Fruit fly (Drosophila melanogaster) whole organism, embryonic: ENCODE measurements around the gene pkaap.
A peak's percentile ranks its signal among the peaks of the same experiment; 100 is the strongest.

ENCODE experiments used
- BtbVII ChIP-seq: fragments of 200-800 bp; sonication (Bioruptor generic); optimal IDR thresholded peaks from 3 replicates; lab custom pipeline; 2017; ENCODE audit warnings: missing biosample characterization, mild to moderate bottlenecking, missing genetic modification characterization
- CG10209 ChIP-seq: fragments of 200-800 bp; sonication (Bioruptor generic); optimal IDR thresholded peaks from 3 replicates; lab custom pipeline; 2017; ENCODE audit warnings: missing biosample characterization, mild to moderate bottlenecking, missing genetic modification characterization, missing genetic modification reagents
- CG10274 ChIP-seq: fragments of 200-800 bp; sonication (Bioruptor generic); optimal IDR thresholded peaks from 3 replicates; lab custom pipeline; 2017; ENCODE audit warnings: missing biosample characterization, mild to moderate bottlenecking, missing genetic modification characterization
- CG10959 ChIP-seq: fragments of 200-800 bp; sonication (Bioruptor generic); IDR thresholded peaks from 2 replicates; pipeline ENCODE4 v1.3.6; 2022; ENCODE audit warnings: missing biosample characterization, missing genetic modification characterization
- CG1233 ChIP-seq: fragments of 200-800 bp; sonication (Bioruptor generic); optimal IDR thresholded peaks from 4 replicates; lab custom pipeline; 2018; ENCODE audit warnings: missing biosample characterization, mild to moderate bottlenecking, missing genetic modification characterization
- CG14710 ChIP-seq: fragments of 200-800 bp; sonication (Bioruptor generic); optimal IDR thresholded peaks from 3 replicates; lab custom pipeline; 2019; ENCODE audit warnings: missing biosample characterization, mild to moderate bottlenecking, missing genetic modification characterization, moderate library complexity
- CG1792 ChIP-seq: fragments of 200-800 bp; sonication (Bioruptor generic); optimal IDR thresholded peaks from 2 replicates; lab custom pipeline; 2016; ENCODE audit warnings: missing biosample characterization, missing genetic modification characterization
- CG18599 ChIP-seq: fragments of 200-800 bp; sonication (Bioruptor generic); optimal IDR thresholded peaks from 3 replicates; lab custom pipeline; 2017; ENCODE audit warnings: missing biosample characterization, missing genetic modification characterization, mild to moderate bottlenecking, moderate library complexity, missing genetic modification reagents
- CG2202 ChIP-seq: fragments of 200-800 bp; sonication (Bioruptor generic); optimal IDR thresholded peaks from 2 replicates; lab custom pipeline; 2018; ENCODE audit warnings: missing biosample characterization, mild to moderate bottlenecking, missing genetic modification characterization
- CG33213 ChIP-seq: fragments of 200-800 bp; sonication (Bioruptor generic); optimal IDR thresholded peaks from 3 replicates; lab custom pipeline; 2016; ENCODE audit warnings: missing biosample characterization, missing genetic modification characterization
- CG7928 ChIP-seq: fragments of 200-800 bp; sonication (Bioruptor generic); optimal IDR thresholded peaks from 2 replicates; lab custom pipeline; 2017; ENCODE audit warnings: missing biosample characterization, mild to moderate bottlenecking, missing genetic modification characterization
- CG9609 ChIP-seq: fragments of 200-800 bp; sonication (Bioruptor generic); optimal IDR thresholded peaks from 3 replicates; lab custom pipeline; 2016; ENCODE audit warnings: missing biosample characterization, missing genetic modification characterization
- Dad ChIP-seq: fragments of 200-800 bp; sonication (Bioruptor generic); optimal IDR thresholded peaks from 3 replicates; lab custom pipeline; 2016; ENCODE audit warnings: missing biosample characterization, missing genetic modification characterization
- Deaf1 ChIP-seq: fragments of 200-800 bp; optimal IDR thresholded peaks from 3 replicates; lab custom pipeline; 2019; ENCODE audit warnings: missing biosample characterization, mild to moderate bottlenecking, missing genetic modification characterization, moderate library complexity
- Dp ChIP-seq: fragments of 200-800 bp; sonication (Bioruptor generic); optimal IDR thresholded peaks from 2 replicates; lab custom pipeline; 2018; ENCODE audit warnings: missing biosample characterization, mild to moderate bottlenecking, missing genetic modification characterization, moderate library complexity
- Eip74EF ChIP-seq, 2 experiments: fragments of 200-800 bp in 1 of 2; fragments of >200 bp in 1 of 2; sonication (Bioruptor generic) in 1 of 2; optimal IDR thresholded peaks; 2 replicates each; lab custom pipeline; 2017 to 2019; ENCODE audit warnings: missing biosample characterization in 2 of 2, missing genetic modification characterization in 2 of 2, mild to moderate bottlenecking in 1 of 2, moderate library complexity in 1 of 2
- HHEX ChIP-seq: fragments of 200-800 bp; sonication (Bioruptor generic); optimal IDR thresholded peaks from 3 replicates; lab custom pipeline; 2017; ENCODE audit warnings: missing biosample characterization, mild to moderate bottlenecking, missing genetic modification characterization, missing genetic modification reagents
- Hand ChIP-seq: fragments of 200-800 bp; sonication (Bioruptor generic); optimal IDR thresholded peaks from 2 replicates; lab custom pipeline; 2017; ENCODE audit warnings: mild to moderate bottlenecking, missing biosample characterization, missing genetic modification reagents, missing genetic modification characterization
- Hr78 ChIP-seq, 2 experiments: fragments of 200-800 bp in 1 of 2; fragments of >200 bp in 1 of 2; sonication (Bioruptor generic) in 1 of 2; optimal IDR thresholded peaks; 2 replicates each; lab custom pipeline; 2017 to 2019; ENCODE audit warnings: missing biosample characterization in 2 of 2, missing genetic modification characterization in 2 of 2, mild to moderate bottlenecking in 1 of 2, moderate library complexity in 1 of 2
- Myb ChIP-seq: fragments of 200-800 bp; sonication (Bioruptor generic); optimal IDR thresholded peaks from 2 replicates; lab custom pipeline; 2016; ENCODE audit warnings: missing biosample characterization, missing genetic modification characterization
- Nf-YB ChIP-seq: fragments of 200-800 bp; sonication (Bioruptor generic); optimal IDR thresholded peaks from 3 replicates; lab custom pipeline; 2019; ENCODE audit warnings: missing biosample characterization, mild to moderate bottlenecking, missing genetic modification characterization, moderate library complexity
- Tbp ChIP-seq: fragments of >200 bp; optimal IDR thresholded peaks from 2 replicates; lab custom pipeline; 2018; ENCODE audit warnings: missing biosample characterization, missing genetic modification characterization
- YL-1 ChIP-seq: fragments of 200-800 bp; sonication (Bioruptor generic); optimal IDR thresholded peaks from 3 replicates; lab custom pipeline; 2017; ENCODE audit warnings: missing biosample characterization, mild to moderate bottlenecking, missing genetic modification characterization
- al ChIP-seq: fragments of 200-800 bp; sonication (Bioruptor generic); IDR thresholded peaks from 2 replicates; pipeline ENCODE4 v1.3.6; 2022; ENCODE audit warnings: missing biosample characterization, missing genetic modification characterization
- da ChIP-seq: fragments of 200-800 bp; sonication (Bioruptor generic); optimal IDR thresholded peaks from 2 replicates; lab custom pipeline; 2016; ENCODE audit warnings: missing biosample characterization, missing genetic modification characterization
- dpn ChIP-seq, 2 experiments: fragments of 200-800 bp; sonication (Bioruptor generic); optimal IDR thresholded peaks; 3 replicates each; lab custom pipeline; 2016; ENCODE audit warnings: missing biosample characterization in 2 of 2, missing genetic modification characterization in 2 of 2
- kah ChIP-seq: fragments of 200-800 bp; sonication (Bioruptor generic); optimal IDR thresholded peaks from 2 replicates; lab custom pipeline; 2018; ENCODE audit warnings: missing biosample characterization, mild to moderate bottlenecking, missing genetic modification characterization
- lbe ChIP-seq: fragments of 200-800 bp; sonication (Bioruptor generic); optimal IDR thresholded peaks from 2 replicates; lab custom pipeline; 2016; ENCODE audit warnings: missing biosample characterization, mild to moderate bottlenecking, missing genetic modification characterization
- odd ChIP-seq: fragments of 200-800 bp; sonication (Bioruptor generic); optimal IDR thresholded peaks from 2 replicates; lab custom pipeline; 2017; ENCODE audit warnings: missing biosample characterization, mild to moderate bottlenecking, missing genetic modification characterization
- pb ChIP-seq: fragments of 200-800 bp; sonication (Bioruptor generic); optimal IDR thresholded peaks from 3 replicates; lab custom pipeline; 2016; ENCODE audit warnings: missing biosample characterization, missing genetic modification characterization
- psq ChIP-seq: fragments of 200-800 bp; sonication (Bioruptor generic); optimal IDR thresholded peaks from 2 replicates; lab custom pipeline; 2017; ENCODE audit warnings: missing biosample characterization, missing genetic modification characterization
- ranshi ChIP-seq: fragments of 200-800 bp; sonication (Bioruptor generic); IDR thresholded peaks from 2 replicates; pipeline ENCODE4 v1.3.6; 2022; ENCODE audit warnings: missing biosample characterization, missing genetic modification characterization
- scrt ChIP-seq: fragments of 200-800 bp; sonication (Bioruptor generic); optimal IDR thresholded peaks from 2 replicates; lab custom pipeline; 2018; ENCODE audit warnings: missing biosample characterization, mild to moderate bottlenecking, missing genetic modification characterization, moderate library complexity
- stwl ChIP-seq: fragments of 200-800 bp; sonication (Bioruptor generic); optimal IDR thresholded peaks from 3 replicates; lab custom pipeline; 2018; ENCODE audit warnings: missing biosample characterization, mild to moderate bottlenecking, missing genetic modification characterization, moderate library complexity
- trh ChIP-seq: fragments of 200-800 bp; sonication (Bioruptor generic); optimal IDR thresholded peaks from 2 replicates; lab custom pipeline; 2016; ENCODE audit warnings: missing biosample characterization, missing genetic modification characterization
- tup ChIP-seq: fragments of 200-800 bp; sonication (Bioruptor generic); optimal IDR thresholded peaks from 2 replicates; lab custom pipeline; 2016; ENCODE audit warnings: missing biosample characterization, mild to moderate bottlenecking, missing genetic modification characterization, moderate library complexity

pkaap gene

DNA sequence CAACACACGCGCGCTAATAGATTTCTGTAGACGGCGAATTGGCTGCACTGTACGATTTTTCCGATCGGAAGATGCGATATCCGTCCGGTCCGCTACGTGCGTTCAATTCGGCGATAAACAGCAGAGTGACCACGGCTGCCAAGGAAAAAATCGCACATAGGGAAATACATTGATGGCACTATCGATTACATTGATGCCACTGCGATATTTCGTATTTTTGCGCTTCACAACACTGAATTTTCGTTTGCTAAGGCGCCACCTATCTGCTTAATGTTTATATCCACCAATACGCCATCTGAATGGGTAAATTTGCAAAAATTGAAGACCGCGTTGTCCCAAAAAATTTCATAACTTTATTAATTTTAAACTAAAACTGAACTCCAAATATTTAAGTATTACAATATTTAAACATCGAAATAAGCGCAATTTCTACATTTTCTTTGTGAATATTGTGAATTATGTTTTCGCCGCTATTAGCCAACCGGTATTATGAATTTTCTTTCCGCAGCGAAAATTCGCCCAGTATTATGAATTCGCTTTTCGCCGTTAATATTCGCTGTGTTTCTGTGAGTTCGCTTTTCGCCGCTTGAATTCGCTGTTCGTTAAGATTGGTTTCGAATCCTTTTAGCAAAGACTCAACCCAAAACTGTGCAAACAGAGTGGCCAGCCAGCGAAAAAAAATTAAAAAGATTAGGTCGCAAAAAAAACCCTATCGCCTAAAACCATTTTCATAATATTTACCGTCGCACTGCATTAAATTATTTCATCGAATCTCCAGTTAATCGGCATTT lies at the start of gene pkaap, which contains the start of gene crp (continued):
- no peak for TF ChIP-seq Nf-YB (GFP tag; lab: Kevin White, UChicago)
- no peak for TF ChIP-seq CG10274 (GFP tag; lab: Kevin White, UChicago)
- TF ChIP-seq Dad, result peak; percentile 87
- peak; percentile 54 for TF ChIP-seq pb (GFP tag; lab: Kevin White, UChicago)
- TF ChIP-seq CG33213 (GFP tag; lab: Kevin White, UChicago), result peak; percentile 95
- TF ChIP-seq YL-1, result peak; percentile 75
- TF ChIP-seq scrt, result peak; percentile 63
- TF ChIP-seq da (GFP tag; lab: Kevin White, UChicago), result peak; percentile 65
- TF ChIP-seq CG18599, result peak; percentile 78
- TF ChIP-seq lbe (GFP tag; lab: Kevin White, UChicago), result peak; percentile 90
- TF ChIP-seq HHEX, result peak; percentile 75
- TF ChIP-seq Tbp (GFP tag; lab: Kevin White, UChicago), result peak; percentile 37
- TF ChIP-seq CG9609 (GFP tag; lab: Kevin White, UChicago), result peak; percentile 75
- TF ChIP-seq Hand (GFP tag; lab: Kevin White, UChicago), result peak; percentile 64
- peak; percentile 35 for TF ChIP-seq CG7928 (GFP tag; lab: Kevin White, UChicago)
- peak; percentile 12 for TF ChIP-seq psq (GFP tag; lab: Kevin White, UChicago)
- peak; percentile 61 for TF ChIP-seq CG1233 (GFP tag; lab: Kevin White, UChicago)
- no peak for TF ChIP-seq kah (GFP tag; lab: Kevin White, UChicago)
- TF ChIP-seq tup (GFP tag; lab: Kevin White, UChicago), result peak; percentile 83
- no peak for TF ChIP-seq CG10959 (GFP tag; lab: Robert Waterston, UW)
- no peak for TF ChIP-seq al (GFP tag; lab: Robert Waterston, UW)
- TF ChIP-seq CG14710, result peak; percentile 67
- peak; percentile 90 for TF ChIP-seq Dp
- TF ChIP-seq BtbVII (GFP tag; lab: Kevin White, UChicago), result peak; percentile 70
- TF ChIP-seq Eip74EF (GFP tag; optimal IDR thresholded peaks at IDR 0.05; lab: Kevin White, UChicago), result peak in 1 of 2 experiments; percentile 59
- peak; percentile 91 for TF ChIP-seq dpn (GFP tag; optimal IDR thresholded peaks at IDR 0.05; lab: Kevin White, UChicago)
- peak; percentile 84 for TF ChIP-seq Myb (GFP tag; lab: Kevin White, UChicago)
- TF ChIP-seq ranshi (GFP tag; lab: Robert Waterston, UW), result no peak
- peak; percentile 91 for TF ChIP-seq stwl (tag; lab: Kevin White, UChicago)
- no peak for TF ChIP-seq Hr78 (GFP tag; optimal IDR thresholded peaks at IDR 0.05; lab: Kevin White, UChicago)
- TF ChIP-seq CG1792 (GFP tag; lab: Kevin White, UChicago), result peak; percentile 74
- TF ChIP-seq CG2202 (tag; lab: Kevin White, UChicago), result peak; percentile 41
- peak; percentile 57 for TF ChIP-seq trh (GFP tag; lab: Kevin White, UChicago)

DNA sequence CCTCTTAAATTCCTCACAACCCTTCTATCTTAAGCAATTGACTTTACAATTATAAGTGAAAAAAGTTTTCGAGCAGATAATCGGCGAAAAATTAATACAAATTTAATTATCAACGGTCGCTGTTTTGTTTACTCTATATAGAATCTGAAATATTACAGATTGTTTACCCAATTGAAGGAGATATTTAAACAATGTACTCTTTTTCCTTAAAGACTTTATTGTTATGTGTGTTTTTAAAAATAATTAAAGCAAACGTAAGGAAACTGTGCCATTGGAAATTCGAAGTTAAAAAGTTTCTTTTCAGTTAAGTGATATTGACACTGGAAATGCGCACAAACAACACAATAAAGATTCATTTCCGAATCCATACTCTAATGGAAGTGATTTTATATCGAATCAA lies 46.5 kb upstream of the pkaap start, which contains the start of gene CG42818:
Gene CG42818 (plus strand): TSS at position 301 of the 400 bp plus-strand sequence.
- no peak for TF ChIP-seq odd (GFP tag; lab: Kevin White, UChicago)
- TF ChIP-seq Deaf1, result no peak
- no peak for TF ChIP-seq CG7928 (GFP tag; lab: Kevin White, UChicago)
- no peak for TF ChIP-seq CG9609 (GFP tag; lab: Kevin White, UChicago)
- no peak for TF ChIP-seq CG10209 (GFP tag; lab: Kevin White, UChicago)
